Worm (Caenorhabditis elegans) whole organism, L3 larva: ENCODE measurements around the gene elmd-1.

Experiments used
- ceh-82 ChIP-seq: fragments of 150-350 bp; optimal IDR thresholded peaks from 2 replicates; lab custom pipeline; 2014; ENCODE audit warnings: missing biosample characterization, missing genetic modification characterization
- ceh-9 ChIP-seq: sonication (generic microtip); optimal IDR thresholded peaks from 2 replicates; lab custom pipeline; 2018; ENCODE audit warnings: missing biosample characterization, missing genetic modification characterization
- elt-3 ChIP-seq, 3 experiments: fragments of 150-350 bp in 1 of 3; sonication (generic microtip) in 2 of 3; optimal IDR thresholded peaks; 2 replicates in 2 of 3; 4 replicates in 1 of 3; lab custom pipeline; 2014 to 2017; ENCODE audit warnings: missing biosample characterization in 3 of 3, missing genetic modification characterization in 3 of 3
- jun-1 ChIP-seq: fragments of 150-350 bp; optimal IDR thresholded peaks from 2 replicates; lab custom pipeline; 2014; ENCODE audit warnings: missing biosample characterization, missing genetic modification reagents, missing genetic modification characterization
- nfya-1 ChIP-seq: sonication (generic microtip); optimal IDR thresholded peaks from 2 replicates; lab custom pipeline; 2017; ENCODE audit warnings: missing genetic modification characterization, mild to moderate bottlenecking, missing compliant biosample characterization, antibody characterized with exemption, moderate library complexity; ENCODE audit not compliant: insufficient read depth
- nhr-11 ChIP-seq: fragments of 150-350 bp; optimal IDR thresholded peaks from 2 replicates; lab custom pipeline; 2014; ENCODE audit warnings: missing biosample characterization, missing genetic modification characterization
- nhr-237 ChIP-seq: fragments of 150-350 bp; optimal IDR thresholded peaks from 2 replicates; lab custom pipeline; 2014; ENCODE audit warnings: missing biosample characterization, missing genetic modification characterization
- snpc-4 ChIP-seq: fragments of 150-350 bp; optimal IDR thresholded peaks from 2 replicates; lab custom pipeline; 2014; ENCODE audit warnings: missing biosample characterization, missing genetic modification characterization
- tbx-2 ChIP-seq: sonication (generic microtip); optimal IDR thresholded peaks from 2 replicates; lab custom pipeline; 2016; ENCODE audit warnings: mild to moderate bottlenecking, missing genetic modification characterization, missing compliant biosample characterization
- unc-62 ChIP-seq: fragments of 150-350 bp; sonication (generic microtip); optimal IDR thresholded peaks from 4 replicates; lab custom pipeline; 2014; ENCODE audit warnings: missing biosample characterization, missing genetic modification reagents, missing genetic modification characterization
- ztf-11 ChIP-seq: fragments of 150-350 bp; optimal IDR thresholded peaks from 2 replicates; lab custom pipeline; 2014; ENCODE audit warnings: missing biosample characterization, missing genetic modification characterization

DNA sequence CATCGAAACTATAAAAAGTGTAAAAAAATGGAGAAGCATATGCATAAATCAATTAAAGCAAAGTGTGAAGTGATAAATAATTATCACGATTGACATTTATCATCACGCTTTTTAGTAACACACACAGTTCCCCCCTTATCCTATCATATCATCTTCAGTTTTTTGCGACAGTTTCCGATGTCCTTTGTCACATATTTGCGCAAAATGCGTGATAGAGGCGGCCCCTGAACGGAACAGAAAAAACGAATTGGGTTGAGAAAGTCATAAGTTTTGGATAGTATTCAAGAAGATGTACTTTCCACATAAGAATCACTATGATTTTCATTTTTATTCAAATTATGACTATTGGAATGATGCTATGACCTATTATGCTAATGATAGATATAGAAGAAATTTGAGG, 40.7 kb upstream of the elmd-1 start:
- TF ChIP-seq elt-3 (tag; optimal IDR thresholded peaks at IDR 0.05; lab: Kevin White, UChicago) (no peak), nhr-237 (tag; lab: Kevin White, UChicago) (no peak), nfya-1 (tag; lab: Kevin White, UChicago) (no peak), unc-62 (GFP tag; lab: Kevin White, UChicago) (no peak), ztf-11 (tag; lab: Kevin White, UChicago) (no peak), tbx-2 (tag; lab: Kevin White, UChicago) (no peak), snpc-4 (tag; lab: Kevin White, UChicago) (no peak), jun-1 (tag; lab: Kevin White, UChicago) (no peak), ceh-82 (tag; lab: Kevin White, UChicago) (no peak), ceh-9 (no peak), nhr-11 (tag; lab: Kevin White, UChicago) (no peak)
